Worm (Caenorhabditis elegans): Measurements from ENCODE around the gene col-155.

DNA sequence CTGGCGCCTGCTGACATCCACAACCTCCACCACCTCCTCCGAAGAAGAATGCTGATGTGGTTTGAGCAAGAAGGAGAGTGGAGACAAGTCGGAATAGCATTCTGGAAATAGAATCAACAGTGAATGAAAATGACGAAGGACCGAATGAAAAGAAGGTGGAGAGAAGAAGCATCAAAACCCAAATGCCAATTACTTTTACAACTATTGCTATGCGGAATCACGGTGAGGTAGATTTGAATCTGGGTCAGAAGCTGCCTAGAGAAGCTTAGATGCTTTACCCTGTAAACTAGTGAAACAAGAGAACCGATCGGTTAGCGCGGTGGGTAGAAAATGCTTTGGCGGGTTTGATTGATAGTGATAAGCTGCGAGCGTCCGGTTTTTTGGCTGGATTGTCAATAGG lies 42.8 kb downstream of the col-155 start, which contains the start of gene grl-7:
- no peak for TF ChIP-seq jun-1 (tag; optimal IDR thresholded peaks at IDR 0.05)
- no peak for TF ChIP-seq ceh-63 (GFP tag; optimal IDR thresholded peaks at IDR 0.05)
- no peak for TF ChIP-seq fkh-8 (tag; optimal IDR thresholded peaks at IDR 0.05)
- no peak for TF ChIP-seq snpc-4 (tag; optimal IDR thresholded peaks at IDR 0.05)
- no peak for TF ChIP-seq lsy-2 (tag; optimal IDR thresholded peaks at IDR 0.05)
- TF ChIP-seq ceh-88 (GFP tag; IDR thresholded peaks at IDR 0.05) = no peak
- TF ChIP-seq skn-1 (tag; optimal IDR thresholded peaks at IDR 0.05) = no peak
- TF ChIP-seq ceh-8 (GFP tag; optimal IDR thresholded peaks at IDR 0.05) = no peak
- TF ChIP-seq ama-1 (optimal IDR thresholded peaks at IDR 0.05) = no peak
- TF ChIP-seq zag-1 (tag; optimal IDR thresholded peaks at IDR 0.05) = no peak
- TF ChIP-seq ztf-11 (tag; optimal IDR thresholded peaks at IDR 0.05) = no peak
- no peak for TF ChIP-seq aly-2 (tag; optimal IDR thresholded peaks at IDR 0.05)
- TF ChIP-seq lin-39 (tag; optimal IDR thresholded peaks at IDR 0.05) = no peak
- TF ChIP-seq mab-9 (GFP tag; IDR thresholded peaks at IDR 0.05) = no peak
